Worm (Caenorhabditis elegans): Measurements from ENCODE around the gene F13E9.16.

F13E9.16 gene

DNA sequence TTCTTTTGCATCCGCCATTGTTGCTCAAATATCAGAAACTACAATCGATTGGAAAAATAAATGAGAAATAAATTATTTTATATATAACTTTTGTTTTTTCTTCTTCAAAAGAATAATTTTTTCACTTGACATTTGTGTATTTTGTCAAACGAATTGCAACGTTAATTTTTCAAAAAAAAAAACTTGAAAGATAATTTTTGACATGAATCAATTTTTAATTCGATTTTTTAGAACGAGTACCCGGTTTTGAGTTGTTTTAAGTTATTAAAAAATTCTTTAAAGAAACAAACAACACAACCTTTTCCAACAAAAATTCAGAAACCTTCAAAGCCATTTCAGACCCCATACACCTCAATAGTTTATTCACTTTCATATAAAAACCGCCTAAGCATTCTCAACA is 2.9 kb downstream of the F13E9.16 start, which contains the start of gene F13E9.5:
Gene F13E9.5 (minus strand): TSS at position 101 of the 400 bp plus-strand sequence.
- no peak for TF ChIP-seq unc-62 (GFP tag; optimal IDR thresholded peaks at IDR 0.05 in 1 of 2)
- TF ChIP-seq unc-62 (tag; optimal IDR thresholded peaks at IDR 0.05), result no peak
- TF ChIP-seq mep-1 (tag; optimal IDR thresholded peaks at IDR 0.05), result no peak
- no peak for TF ChIP-seq madf-9 (GFP tag; conservative IDR thresholded peaks at IDR 0.05)
- TF ChIP-seq hif-1 (tag; optimal IDR thresholded peaks at IDR 0.05), result no peak
- TF ChIP-seq lin-39 (tag; optimal IDR thresholded peaks at IDR 0.05), result no peak
- TF ChIP-seq fkh-10 (GFP tag; optimal IDR thresholded peaks at IDR 0.05), result no peak
- no peak for TF ChIP-seq set-16 (GFP tag; IDR thresholded peaks at IDR 0.05)
- no peak for TF ChIP-seq mxl-2 (GFP tag; conservative IDR thresholded peaks at IDR 0.05)
- no peak for TF ChIP-seq lin-13 (GFP tag; optimal IDR thresholded peaks at IDR 0.05)
- TF ChIP-seq daf-16 (GFP tag; optimal IDR thresholded peaks at IDR 0.05), result no peak
- no peak for TF ChIP-seq daf-16 (tag; optimal IDR thresholded peaks at IDR 0.05)
- no peak for TF ChIP-seq Y75B8A.6 (GFP tag; IDR thresholded peaks at IDR 0.05)
- TF ChIP-seq zfp-2 (tag; optimal IDR thresholded peaks at IDR 0.05), result no peak
- TF ChIP-seq saeg-2 (GFP tag; IDR thresholded peaks at IDR 0.05), result no peak
- TF ChIP-seq dmd-9 (GFP tag; IDR thresholded peaks at IDR 0.05), result no peak
- TF ChIP-seq ceh-44 (GFP tag; IDR thresholded peaks at IDR 0.05), result no peak
- no peak for TF ChIP-seq ama-1 (optimal IDR thresholded peaks at IDR 0.05)
- no peak for TF ChIP-seq arid-1 (GFP tag; conservative IDR thresholded peaks at IDR 0.05)
- TF ChIP-seq fos-1 (tag; optimal IDR thresholded peaks at IDR 0.05), result no peak

ce11 chrIV:10881230-10881629 is 6.0 kb downstream of the F13E9.16 start, which contains the start of gene F13E9.13:
Gene F13E9.13, plus strand, starts transcription at chrIV:10881546.
- TF ChIP-seq dve-1 (tag; optimal IDR thresholded peaks at IDR 0.05; ENCODE audit: insufficient read depth) (peak; percentile 80), pqm-1 (tag; optimal IDR thresholded peaks at IDR 0.05) (peak; percentile 2), mdl-1 (tag; optimal IDR thresholded peaks at IDR 0.05) (peak in 1 of 2 experiments; percentile 30), F37D6.2 (tag; optimal IDR thresholded peaks at IDR 0.05) (no peak), mxl-2 (GFP tag; conservative IDR thresholded peaks at IDR 0.05) (no peak), php-3 (GFP tag; IDR thresholded peaks at IDR 0.05) (peak; percentile 85)

DNA sequence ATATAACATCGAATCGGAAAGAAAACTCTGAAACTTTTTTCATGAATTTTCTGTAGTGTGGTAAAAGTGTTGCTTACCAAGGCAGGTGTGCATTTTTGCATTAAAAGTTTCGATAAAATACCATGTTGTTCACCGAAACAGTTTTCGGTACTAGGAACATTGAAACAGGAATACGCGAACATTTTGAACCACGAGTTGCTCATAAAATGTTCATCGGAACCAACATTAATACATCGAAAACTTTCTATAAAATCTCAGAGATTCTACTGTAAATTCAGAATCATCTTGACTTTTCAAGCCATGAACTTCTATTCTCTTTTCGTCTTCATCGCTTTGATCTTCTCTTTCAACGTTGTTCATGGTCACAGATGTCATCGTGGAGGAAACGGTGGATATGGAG is 6.9 kb downstream of the F13E9.16 start, which contains the start of gene fipr-15:
Gene fipr-15 (plus strand): TSS at position 301 of the 400 bp plus-strand sequence.
- TF ChIP-seq Y75B8A.6 (GFP tag; IDR thresholded peaks at IDR 0.05) (no peak), rbr-2 (tag; optimal IDR thresholded peaks at IDR 0.05) (no peak), egl-43 (GFP tag; IDR thresholded peaks at IDR 0.05) (no peak)

ce11 chrIV:10879542-10879941 is 7.6 kb downstream of the F13E9.16 start, which contains the start of gene sdz-13:
Gene sdz-13, minus strand, starts transcription at chrIV:10879642.
- TF ChIP-seq egl-43 (GFP tag; IDR thresholded peaks at IDR 0.05) (no peak), pha-4 (GFP tag; IDR thresholded peaks at IDR 0.05) (no peak), pha-4 (tag; optimal IDR thresholded peaks at IDR 0.05) (no peak), ceh-20 (GFP tag; IDR thresholded peaks at IDR 0.05) (no peak), madf-5 (GFP tag; IDR thresholded peaks at IDR 0.05) (no peak), nhr-11 (tag; optimal IDR thresholded peaks at IDR 0.05) (no peak), R02D3.7 (tag; optimal IDR thresholded peaks at IDR 0.05) (no peak), nhr-10 (tag; optimal IDR thresholded peaks at IDR 0.05) (no peak), aly-2 (tag; optimal IDR thresholded peaks at IDR 0.05) (no peak), zfp-2 (tag; optimal IDR thresholded peaks at IDR 0.05) (no peak), tag-97 (GFP tag; IDR thresholded peaks at IDR 0.05) (no peak), lin-15B (tag; optimal IDR thresholded peaks at IDR 0.05) (no peak), nhr-48 (tag; optimal IDR thresholded peaks at IDR 0.05) (no peak), snpc-4 (tag; optimal IDR thresholded peaks at IDR 0.05) (no peak)
